Fruit fly (Drosophila melanogaster) whole organism, embryonic: ENCODE data around the gene Eo.

Experiments used
- B-H2 ChIP-seq: fragments of 200-800 bp; sonication (Bioruptor generic); optimal IDR thresholded peaks from 2 replicates; lab custom pipeline; 2018; ENCODE audit warnings: missing biosample characterization, mild to moderate bottlenecking, missing genetic modification characterization
- CG10321 ChIP-seq: fragments of 200-800 bp; sonication (Bioruptor generic); IDR thresholded peaks from 2 replicates; pipeline ENCODE4 v1.3.6; 2022; ENCODE audit warnings: missing biosample characterization, missing genetic modification characterization
- CG10366 ChIP-seq: fragments of 200-800 bp; sonication (Bioruptor generic); IDR thresholded peaks from 2 replicates; pipeline ENCODE4 v1.3.6; 2022; ENCODE audit warnings: missing biosample characterization, missing genetic modification characterization
- CG10959 ChIP-seq: fragments of 200-800 bp; sonication (Bioruptor generic); IDR thresholded peaks from 2 replicates; pipeline ENCODE4 v1.3.6; 2022; ENCODE audit warnings: missing biosample characterization, missing genetic modification characterization
- CG11456 ChIP-seq: fragments of 200-800 bp; sonication (Bioruptor generic); IDR thresholded peaks from 3 replicates; pipeline ENCODE4 v1.3.6; 2022; ENCODE audit warnings: missing biosample characterization, missing genetic modification characterization
- CG11695 ChIP-seq: fragments of 200-800 bp; sonication (Bioruptor generic); IDR thresholded peaks from 3 replicates; pipeline ENCODE4 v1.3.6; 2022; ENCODE audit warnings: missing biosample characterization, missing genetic modification characterization
- CG12236 ChIP-seq: fragments of 200-800 bp; sonication (Bioruptor generic); optimal IDR thresholded peaks from 2 replicates; lab custom pipeline; 2016; ENCODE audit warnings: missing biosample characterization, missing genetic modification characterization
- CG12769 ChIP-seq: fragments of 200-800 bp; sonication (Bioruptor generic); optimal IDR thresholded peaks from 2 replicates; lab custom pipeline; 2019; ENCODE audit warnings: missing biosample characterization, mild to moderate bottlenecking, missing genetic modification characterization, moderate library complexity
- CG17568 ChIP-seq: fragments of 200-800 bp; sonication (Bioruptor generic); optimal IDR thresholded peaks from 2 replicates; lab custom pipeline; 2018; ENCODE audit warnings: missing biosample characterization, mild to moderate bottlenecking, missing genetic modification characterization, moderate library complexity
- CG1792 ChIP-seq: fragments of 200-800 bp; sonication (Bioruptor generic); optimal IDR thresholded peaks from 2 replicates; lab custom pipeline; 2016; ENCODE audit warnings: missing biosample characterization, missing genetic modification characterization
- CG18476 ChIP-seq: fragments of 200-800 bp; sonication (Bioruptor generic); optimal IDR thresholded peaks from 2 replicates; lab custom pipeline; 2016; ENCODE audit warnings: missing biosample characterization, mild to moderate bottlenecking, missing genetic modification characterization
- CG2889 ChIP-seq: fragments of 200-800 bp; sonication (Bioruptor generic); IDR thresholded peaks from 3 replicates; pipeline ENCODE4 v1.3.6; 2022; ENCODE audit warnings: missing biosample characterization, missing genetic modification characterization
- CG30020 ChIP-seq: fragments of 200-800 bp; optimal IDR thresholded peaks from 2 replicates; lab custom pipeline; 2019; ENCODE audit warnings: missing biosample characterization, mild to moderate bottlenecking, missing genetic modification characterization, moderate library complexity
- CG42726 ChIP-seq: fragments of 200-800 bp; sonication (Bioruptor generic); IDR thresholded peaks from 2 replicates; pipeline ENCODE4 v1.3.6; 2022; ENCODE audit warnings: missing biosample characterization, missing genetic modification characterization; ENCODE audit not compliant: partially characterized antibody
- CG6854 ChIP-seq: fragments of 200-800 bp; sonication (Bioruptor generic); optimal IDR thresholded peaks from 3 replicates; lab custom pipeline; 2017; ENCODE audit warnings: missing biosample characterization, mild to moderate bottlenecking, missing genetic modification characterization
- CG8765 ChIP-seq: fragments of 200-800 bp; sonication (Bioruptor generic); IDR thresholded peaks from 2 replicates; pipeline ENCODE4 v1.3.6; 2022; ENCODE audit warnings: missing biosample characterization, missing genetic modification characterization
- CG9215 ChIP-seq: fragments of 200-800 bp; sonication (Bioruptor generic); IDR thresholded peaks from 2 replicates; pipeline ENCODE4 v1.3.6; 2022; ENCODE audit warnings: missing biosample characterization, missing genetic modification characterization
- CG9727 ChIP-seq: fragments of 200-800 bp; sonication (Bioruptor generic); optimal IDR thresholded peaks from 3 replicates; lab custom pipeline; 2017; ENCODE audit warnings: missing biosample characterization, mild to moderate bottlenecking, missing genetic modification characterization
- CG9817 ChIP-seq: fragments of 200-800 bp; sonication (Bioruptor generic); optimal IDR thresholded peaks from 2 replicates; lab custom pipeline; 2018; ENCODE audit warnings: missing biosample characterization, mild to moderate bottlenecking, missing genetic modification characterization, moderate library complexity
- CTCF ChIP-seq: fragments of 200-800 bp; sonication (Bioruptor generic); optimal IDR thresholded peaks from 2 replicates; lab custom pipeline; 2017; ENCODE audit warnings: missing biosample characterization, mild to moderate bottlenecking, missing genetic modification characterization, moderate library complexity
- Doc3 ChIP-seq: fragments of 200-800 bp; sonication (Bioruptor generic); IDR thresholded peaks from 3 replicates; pipeline ENCODE4 v1.3.6; 2022; ENCODE audit warnings: missing biosample characterization, missing genetic modification characterization; ENCODE audit not compliant: partially characterized antibody
- Hmr ChIP-seq: fragments of 200-800 bp; sonication (Bioruptor generic); optimal IDR thresholded peaks from 3 replicates; lab custom pipeline; 2017; ENCODE audit warnings: mild to moderate bottlenecking, missing biosample characterization, missing genetic modification reagents, missing genetic modification characterization
- Hmx ChIP-seq: fragments of 200-800 bp; sonication (Bioruptor generic); optimal IDR thresholded peaks from 2 replicates; lab custom pipeline; 2016; ENCODE audit warnings: missing biosample characterization, missing genetic modification characterization
- Hr3 ChIP-seq: fragments of 200-800 bp; sonication (Bioruptor generic); optimal IDR thresholded peaks from 3 replicates; lab custom pipeline; 2016; ENCODE audit warnings: missing biosample characterization, missing genetic modification characterization
- Hsf ChIP-seq: fragments of 200-800 bp; sonication (Bioruptor generic); optimal IDR thresholded peaks from 3 replicates; lab custom pipeline; 2016; ENCODE audit warnings: missing biosample characterization, missing genetic modification characterization
- Med ChIP-seq: fragments of 200-800 bp; sonication (Bioruptor generic); peaks from one replicate; lab custom pipeline; 2016; ENCODE audit warnings: missing biosample characterization, missing genetic modification characterization, mild to moderate bottlenecking, inconsistent platforms, moderate library complexity
- Mrtf ChIP-seq: fragments of 200-800 bp; sonication (Bioruptor generic); IDR thresholded peaks from 3 replicates; pipeline ENCODE4 v1.3.6; 2022; ENCODE audit warnings: missing biosample characterization, missing genetic modification characterization
- Myb ChIP-seq: fragments of 200-800 bp; sonication (Bioruptor generic); optimal IDR thresholded peaks from 2 replicates; lab custom pipeline; 2016; ENCODE audit warnings: missing biosample characterization, missing genetic modification characterization
- Rfx ChIP-seq: fragments of 200-800 bp; sonication (Bioruptor generic); IDR thresholded peaks from 2 replicates; pipeline ENCODE4 v1.3.6; 2022; ENCODE audit warnings: missing biosample characterization, missing genetic modification characterization
- Vsx1 ChIP-seq: fragments of 200-800 bp; sonication (Bioruptor generic); optimal IDR thresholded peaks from 2 replicates; lab custom pipeline; 2017; ENCODE audit warnings: missing biosample characterization, mild to moderate bottlenecking, missing genetic modification characterization, missing genetic modification reagents
- ash1 ChIP-seq: fragments of 200-800 bp; sonication (Bioruptor generic); optimal IDR thresholded peaks from 2 replicates; lab custom pipeline; 2018; ENCODE audit warnings: missing biosample characterization, mild to moderate bottlenecking, missing genetic modification characterization
- da ChIP-seq: fragments of 200-800 bp; sonication (Bioruptor generic); optimal IDR thresholded peaks from 2 replicates; lab custom pipeline; 2016; ENCODE audit warnings: missing biosample characterization, missing genetic modification characterization
- dm ChIP-seq: fragments of 200-800 bp; sonication (Bioruptor generic); optimal IDR thresholded peaks from 3 replicates; lab custom pipeline; 2016; ENCODE audit warnings: missing biosample characterization, missing genetic modification characterization
- dmrt99B ChIP-seq: fragments of 200-800 bp; sonication (Bioruptor generic); optimal IDR thresholded peaks from 2 replicates; lab custom pipeline; 2018; ENCODE audit warnings: missing biosample characterization, mild to moderate bottlenecking, missing genetic modification characterization, moderate library complexity
- exex ChIP-seq: fragments of 200-800 bp; sonication (Bioruptor generic); optimal IDR thresholded peaks from 4 replicates; lab custom pipeline; 2018; ENCODE audit warnings: missing biosample characterization, mild to moderate bottlenecking, missing genetic modification characterization, moderate library complexity
- fd3F ChIP-seq: fragments of 200-800 bp; sonication (Bioruptor generic); optimal IDR thresholded peaks from 2 replicates; lab custom pipeline; 2018; ENCODE audit warnings: missing biosample characterization, mild to moderate bottlenecking, missing genetic modification characterization, moderate library complexity
- grau ChIP-seq: fragments of 200-800 bp; optimal IDR thresholded peaks from 3 replicates; lab custom pipeline; 2019; ENCODE audit warnings: missing biosample characterization, mild to moderate bottlenecking, missing genetic modification characterization, moderate library complexity
- grn ChIP-seq: fragments of 200-800 bp; sonication (Bioruptor generic); optimal IDR thresholded peaks from 3 replicates; lab custom pipeline; 2017; ENCODE audit warnings: missing biosample characterization, missing genetic modification characterization
- ham ChIP-seq: fragments of 200-800 bp; sonication (Bioruptor generic); IDR thresholded peaks from 2 replicates; pipeline ENCODE4 v1.3.6; 2022; ENCODE audit warnings: missing biosample characterization, missing genetic modification characterization
- hkb ChIP-seq, 2 experiments: fragments of 200-800 bp in 1 of 2; fragments of >200 bp in 1 of 2; sonication (Bioruptor generic) in 1 of 2; IDR thresholded peaks in 1 of 2; optimal IDR thresholded peaks in 1 of 2; 2 replicates each; pipeline versions ENCODE4 v1.3.6 to Lab custom; 2017 to 2022; ENCODE audit warnings: missing biosample characterization in 1 of 2, missing genetic modification characterization in 1 of 2
- insv ChIP-seq, 2 experiments: fragments of 200-800 bp; sonication (Bioruptor generic); optimal IDR thresholded peaks; 3 replicates each; lab custom pipeline; 2016 to 2018; ENCODE audit warnings: missing biosample characterization in 2 of 2, missing genetic modification characterization in 2 of 2
- jigr1 ChIP-seq: fragments of 200-800 bp; sonication (Bioruptor generic); IDR thresholded peaks from 3 replicates; pipeline ENCODE4 v1.3.6; 2022; ENCODE audit warnings: missing biosample characterization, missing genetic modification characterization
- lbe ChIP-seq: fragments of 200-800 bp; sonication (Bioruptor generic); optimal IDR thresholded peaks from 2 replicates; lab custom pipeline; 2016; ENCODE audit warnings: missing biosample characterization, mild to moderate bottlenecking, missing genetic modification characterization
- lov ChIP-seq, 2 experiments: fragments of 200-800 bp in 1 of 2; fragments of >200 bp in 1 of 2; sonication (Bioruptor generic) in 1 of 2; IDR thresholded peaks in 1 of 2; optimal IDR thresholded peaks in 1 of 2; 2 replicates in 1 of 2; 3 replicates in 1 of 2; pipeline versions ENCODE4 v1.3.6 to Lab custom; 2017 to 2022; ENCODE audit warnings: missing biosample characterization in 1 of 2, missing genetic modification characterization in 1 of 2
- mam ChIP-seq: fragments of 200-800 bp; sonication (Bioruptor generic); optimal IDR thresholded peaks from 3 replicates; lab custom pipeline; 2016; ENCODE audit warnings: missing biosample characterization, missing genetic modification characterization
- onecut ChIP-seq: fragments of 200-800 bp; sonication (Bioruptor generic); IDR thresholded peaks from 2 replicates; pipeline ENCODE4 v1.3.6; 2022; ENCODE audit warnings: missing biosample characterization, missing genetic modification characterization
- pho ChIP-seq: fragments of 200-800 bp; sonication (Bioruptor generic); optimal IDR thresholded peaks from 2 replicates; lab custom pipeline; 2016; ENCODE audit warnings: missing biosample characterization, missing genetic modification characterization
- sc ChIP-seq, 3 experiments: fragments of >200 bp in 2 of 3; fragments of 200-800 bp in 1 of 3; sonication (Bioruptor generic) in 1 of 3; optimal IDR thresholded peaks; 2 replicates in 2 of 3; 3 replicates in 1 of 3; lab custom pipeline; 2017; ENCODE audit warnings: mild to moderate bottlenecking in 1 of 3, missing biosample characterization in 1 of 3, missing genetic modification characterization in 1 of 3, missing genetic modification reagents in 1 of 3
- trem ChIP-seq: fragments of 200-800 bp; optimal IDR thresholded peaks from 3 replicates; lab custom pipeline; 2019; ENCODE audit warnings: missing biosample characterization, mild to moderate bottlenecking, missing genetic modification characterization, moderate library complexity
- unpg ChIP-seq: fragments of 200-800 bp; sonication (Bioruptor generic); optimal IDR thresholded peaks from 3 replicates; lab custom pipeline; 2018; ENCODE audit warnings: missing biosample characterization, mild to moderate bottlenecking, missing genetic modification characterization, moderate library complexity
- vvl ChIP-seq: fragments of 200-800 bp; sonication (Bioruptor generic); IDR thresholded peaks from 2 replicates; pipeline ENCODE4 v1.3.6; 2022; ENCODE audit warnings: missing biosample characterization, missing genetic modification characterization

Eo gene

DNA sequence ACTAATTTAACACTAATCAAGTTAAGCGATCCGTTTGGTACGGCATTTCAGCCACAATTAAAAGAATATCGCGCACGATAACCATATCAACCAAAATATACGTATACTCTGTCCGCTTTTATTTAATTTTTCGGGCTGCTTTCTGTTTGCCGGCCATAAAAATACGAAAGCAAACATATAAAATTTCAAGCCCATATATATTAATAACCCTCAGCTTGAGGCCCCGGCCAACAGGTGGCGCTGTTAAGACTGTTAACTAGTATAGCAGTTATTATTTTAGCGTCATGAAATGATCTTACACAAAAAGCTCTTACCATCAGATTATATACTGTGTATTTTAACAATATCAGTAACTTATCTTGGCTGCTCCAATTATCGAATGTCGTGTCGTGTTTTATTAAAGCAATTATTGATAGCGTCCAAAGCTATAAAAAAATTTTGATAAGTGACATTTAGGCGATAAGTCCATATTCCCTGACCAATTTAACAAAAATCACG lies at the start of gene Eo:
Eo (minus strand) TSS at position 51 of the 498 bp plus-strand sequence.
- no peak for TF ChIP-seq CG17568 (GFP tag; lab: Kevin White, UChicago)
- peak; percentile 90 for TF ChIP-seq CTCF (GFP tag; lab: Kevin White, UChicago)
- no peak for TF ChIP-seq sc (optimal IDR thresholded peaks at IDR 0.05; lab: Kevin White, UChicago)
- no peak for TF ChIP-seq sc (GFP tag; optimal IDR thresholded peaks at IDR 0.05; lab: Kevin White, UChicago)
- TF ChIP-seq jigr1 (GFP tag; lab: Robert Waterston, UW), result no peak
- no peak for TF ChIP-seq lov (optimal IDR thresholded peaks at IDR 0.05; lab: Kevin White, UChicago)
- no peak for TF ChIP-seq lov (GFP tag; IDR thresholded peaks at IDR 0.05; lab: Robert Waterston, UW)
- no peak for TF ChIP-seq trem
- TF ChIP-seq onecut (GFP tag; lab: Robert Waterston, UW), result no peak
- TF ChIP-seq ham (GFP tag; lab: Robert Waterston, UW), result no peak
- no peak for TF ChIP-seq ash1 (GFP tag; lab: Kevin White, UChicago)
- TF ChIP-seq vvl (GFP tag; lab: Robert Waterston, UW), result no peak
- TF ChIP-seq grau (tag; lab: Kevin White, UChicago), result peak; percentile 5
- TF ChIP-seq unpg (GFP tag; lab: Kevin White, UChicago), result peak; percentile 16
- no peak for TF ChIP-seq pho (GFP tag; lab: Kevin White, UChicago)
- no peak for TF ChIP-seq CG10366 (GFP tag; lab: Robert Waterston, UW)
- no peak for TF ChIP-seq Rfx (GFP tag; lab: Robert Waterston, UW)
- no peak for TF ChIP-seq CG30020 (tag; lab: Kevin White, UChicago)
- no peak for TF ChIP-seq CG12236 (GFP tag; lab: Kevin White, UChicago)
- no peak for TF ChIP-seq CG42726 (GFP tag; lab: Robert Waterston, UW)
- no peak for TF ChIP-seq Hmx (GFP tag; lab: Kevin White, UChicago)
- TF ChIP-seq Doc3 (GFP tag; lab: Robert Waterston, UW), result no peak
- TF ChIP-seq CG9215, result no peak
- no peak for TF ChIP-seq B-H2 (GFP tag; lab: Kevin White, UChicago)
- TF ChIP-seq CG12769 (tag; lab: Kevin White, UChicago), result no peak
- no peak for TF ChIP-seq CG10321
- TF ChIP-seq dmrt99B (tag; lab: Kevin White, UChicago), result no peak
- TF ChIP-seq dm (GFP tag; lab: Kevin White, UChicago), result no peak
- TF ChIP-seq hkb (optimal IDR thresholded peaks at IDR 0.05; lab: Kevin White, UChicago), result no peak
- no peak for TF ChIP-seq hkb (GFP tag; IDR thresholded peaks at IDR 0.05; lab: Robert Waterston, UW)
- TF ChIP-seq insv (GFP tag; optimal IDR thresholded peaks at IDR 0.05; lab: Kevin White, UChicago), result no peak
- no peak for TF ChIP-seq CG10959 (GFP tag; lab: Robert Waterston, UW)
- no peak for TF ChIP-seq CG2889 (GFP tag; lab: Robert Waterston, UW)
- peak; percentile 98 for TF ChIP-seq exex (tag; lab: Kevin White, UChicago)
- no peak for TF ChIP-seq CG11695 (GFP tag; lab: Robert Waterston, UW)
- TF ChIP-seq CG9817 (tag; lab: Kevin White, UChicago), result no peak
- TF ChIP-seq CG18476, result no peak
- TF ChIP-seq Med, result peak; percentile 74
- no peak for TF ChIP-seq fd3F
- TF ChIP-seq CG1792 (GFP tag; lab: Kevin White, UChicago), result no peak
- TF ChIP-seq Hsf, result no peak
- peak; percentile 18 for TF ChIP-seq Vsx1 (GFP tag; lab: Kevin White, UChicago)
- no peak for TF ChIP-seq lbe (GFP tag; lab: Kevin White, UChicago)
- no peak for TF ChIP-seq CG8765 (GFP tag; lab: Robert Waterston, UW)
- TF ChIP-seq grn (GFP tag; lab: Kevin White, UChicago), result peak; percentile 53
- TF ChIP-seq CG11456 (GFP tag; lab: Robert Waterston, UW), result no peak
- TF ChIP-seq mam, result no peak
- TF ChIP-seq CG6854, result no peak
- no peak for TF ChIP-seq Hr3 (GFP tag; lab: Kevin White, UChicago)
- no peak for TF ChIP-seq Myb
- TF ChIP-seq Hmr (GFP tag; lab: Kevin White, UChicago), result peak; percentile 26
- no peak for TF ChIP-seq CG9727 (GFP tag; lab: Kevin White, UChicago)
- TF ChIP-seq Mrtf (GFP tag; lab: Robert Waterston, UW), result no peak
- no peak for TF ChIP-seq da
